Fruit fly (Drosophila melanogaster) whole organism, embryonic: ENCODE results near the gene CG2964.

ENCODE experiments used
- B-H1 ChIP-seq: fragments of 200-800 bp; sonication (Bioruptor generic); IDR thresholded peaks from 3 replicates; pipeline ENCODE4 v1.3.6; 2022; ENCODE audit warnings: missing biosample characterization, missing genetic modification characterization
- Blimp-1 ChIP-seq: fragments of 200-800 bp; sonication (Bioruptor generic); optimal IDR thresholded peaks from 3 replicates; lab custom pipeline; 2018; ENCODE audit warnings: missing biosample characterization, missing genetic modification characterization, mild to moderate bottlenecking, moderate library complexity, missing genetic modification reagents
- Bteb2 ChIP-seq: fragments of 200-800 bp; sonication (Bioruptor generic); optimal IDR thresholded peaks from 2 replicates; lab custom pipeline; 2016; ENCODE audit warnings: missing biosample characterization, missing genetic modification characterization
- CG11560 ChIP-seq: fragments of 200-800 bp; sonication (Bioruptor generic); IDR thresholded peaks from 3 replicates; pipeline ENCODE4 v1.3.6; 2022; ENCODE audit warnings: missing biosample characterization, missing genetic modification characterization
- CG12942 ChIP-seq: fragments of 200-800 bp; sonication (Bioruptor generic); optimal IDR thresholded peaks from 3 replicates; lab custom pipeline; 2016; ENCODE audit warnings: missing biosample characterization, missing genetic modification characterization
- CG13775 ChIP-seq: fragments of 200-800 bp; sonication (Bioruptor generic); optimal IDR thresholded peaks from 3 replicates; lab custom pipeline; 2017; ENCODE audit warnings: missing biosample characterization, mild to moderate bottlenecking, missing genetic modification characterization
- CG14965 ChIP-seq: fragments of 200-800 bp; sonication (Bioruptor generic); optimal IDR thresholded peaks from 2 replicates; lab custom pipeline; 2016; ENCODE audit warnings: missing biosample characterization, missing genetic modification characterization, borderline replicate concordance
- CG17802 ChIP-seq: fragments of 200-800 bp; sonication (Bioruptor generic); optimal IDR thresholded peaks from 2 replicates; lab custom pipeline; 2018; ENCODE audit warnings: missing biosample characterization, mild to moderate bottlenecking, missing genetic modification characterization, moderate library complexity
- CG17829 ChIP-seq: fragments of 200-800 bp; optimal IDR thresholded peaks from 2 replicates; lab custom pipeline; 2019; ENCODE audit warnings: missing biosample characterization, mild to moderate bottlenecking, missing genetic modification characterization, moderate library complexity
- CG3065 ChIP-seq: fragments of 200-800 bp; sonication (Bioruptor generic); optimal IDR thresholded peaks from 2 replicates; lab custom pipeline; 2016; ENCODE audit warnings: missing biosample characterization, missing genetic modification characterization
- CG31224 ChIP-seq: fragments of 200-800 bp; sonication (Bioruptor generic); IDR thresholded peaks from 2 replicates; pipeline ENCODE4 v1.3.6; 2022; ENCODE audit warnings: missing biosample characterization, missing genetic modification characterization
- CG33213 ChIP-seq: fragments of 200-800 bp; sonication (Bioruptor generic); optimal IDR thresholded peaks from 3 replicates; lab custom pipeline; 2016; ENCODE audit warnings: missing biosample characterization, missing genetic modification characterization
- CG34376 ChIP-seq: fragments of 200-800 bp; sonication (Bioruptor generic); optimal IDR thresholded peaks from 2 replicates; lab custom pipeline; 2018; ENCODE audit warnings: missing biosample characterization, mild to moderate bottlenecking, missing genetic modification characterization
- CG4360 ChIP-seq: fragments of 200-800 bp; sonication (Bioruptor generic); IDR thresholded peaks from 2 replicates; pipeline ENCODE4 v1.3.6; 2022; ENCODE audit warnings: missing biosample characterization, missing genetic modification characterization
- CG5180 ChIP-seq: fragments of 200-800 bp; sonication (Bioruptor generic); optimal IDR thresholded peaks from 3 replicates; lab custom pipeline; 2017; ENCODE audit warnings: missing biosample characterization, missing genetic modification characterization, mild to moderate bottlenecking, moderate library complexity, missing genetic modification reagents
- CG6175 ChIP-seq: fragments of 200-800 bp; sonication (Bioruptor generic); IDR thresholded peaks from 3 replicates; pipeline ENCODE4 v1.3.6; 2022; ENCODE audit warnings: missing biosample characterization, missing genetic modification characterization
- CG6689 ChIP-seq: fragments of 200-800 bp; sonication (Bioruptor generic); IDR thresholded peaks from 2 replicates; pipeline ENCODE4 v1.3.6; 2022; ENCODE audit warnings: missing biosample characterization, missing genetic modification characterization
- CG8388 ChIP-seq: fragments of 200-800 bp; sonication (Bioruptor generic); optimal IDR thresholded peaks from 2 replicates; lab custom pipeline; 2019; ENCODE audit warnings: missing biosample characterization, mild to moderate bottlenecking, missing genetic modification characterization, moderate library complexity
- CG8924 ChIP-seq: fragments of 200-800 bp; optimal IDR thresholded peaks from 3 replicates; lab custom pipeline; 2019; ENCODE audit warnings: missing biosample characterization, mild to moderate bottlenecking, missing genetic modification characterization, moderate library complexity
- CG8944 ChIP-seq: fragments of 200-800 bp; sonication (Bioruptor generic); optimal IDR thresholded peaks from 3 replicates; lab custom pipeline; 2016; ENCODE audit warnings: missing biosample characterization, missing genetic modification characterization
- CG9817 ChIP-seq: fragments of 200-800 bp; sonication (Bioruptor generic); optimal IDR thresholded peaks from 2 replicates; lab custom pipeline; 2018; ENCODE audit warnings: missing biosample characterization, mild to moderate bottlenecking, missing genetic modification characterization, moderate library complexity
- Dbx ChIP-seq: fragments of 200-800 bp; sonication (Bioruptor generic); IDR thresholded peaks from 3 replicates; pipeline ENCODE4 v1.3.6; 2022; ENCODE audit warnings: missing biosample characterization, missing genetic modification characterization
- Dp ChIP-seq: fragments of 200-800 bp; sonication (Bioruptor generic); optimal IDR thresholded peaks from 2 replicates; lab custom pipeline; 2018; ENCODE audit warnings: missing biosample characterization, mild to moderate bottlenecking, missing genetic modification characterization, moderate library complexity
- H15 ChIP-seq: fragments of 200-800 bp; sonication (Bioruptor generic); IDR thresholded peaks from 3 replicates; pipeline ENCODE4 v1.3.6; 2022; ENCODE audit warnings: missing biosample characterization, missing genetic modification characterization
- Hr51 ChIP-seq, 2 experiments: fragments of 200-800 bp; sonication (Bioruptor generic); optimal IDR thresholded peaks; 2 replicates in 1 of 2; 3 replicates in 1 of 2; lab custom pipeline; 2016 to 2018; ENCODE audit warnings: missing biosample characterization in 2 of 2, missing genetic modification characterization in 2 of 2, mild to moderate bottlenecking in 1 of 2, moderate library complexity in 1 of 2
- Jarid2 ChIP-seq: fragments of 200-800 bp; sonication (Bioruptor generic); optimal IDR thresholded peaks from 3 replicates; lab custom pipeline; 2017; ENCODE audit warnings: mild to moderate bottlenecking, missing biosample characterization, missing genetic modification reagents, missing genetic modification characterization
- Mes4 ChIP-seq: fragments of 200-800 bp; sonication (Bioruptor generic); optimal IDR thresholded peaks from 2 replicates; lab custom pipeline; 2016; ENCODE audit warnings: missing biosample characterization, missing genetic modification characterization
- NC2α ChIP-seq: fragments of 200-800 bp; sonication (Bioruptor generic); optimal IDR thresholded peaks from 2 replicates; lab custom pipeline; 2016; ENCODE audit warnings: missing biosample characterization, missing genetic modification characterization
- NfI ChIP-seq: fragments of 200-800 bp; sonication (Bioruptor generic); optimal IDR thresholded peaks from 3 replicates; lab custom pipeline; 2018; ENCODE audit warnings: missing biosample characterization, mild to moderate bottlenecking, missing genetic modification characterization, moderate library complexity
- Sin3A ChIP-seq: fragments of >200 bp; optimal IDR thresholded peaks from 2 replicates; lab custom pipeline; 2018
- Sox100B ChIP-seq: fragments of 200-800 bp; sonication (Bioruptor generic); optimal IDR thresholded peaks from 3 replicates; lab custom pipeline; 2018; ENCODE audit warnings: missing biosample characterization, mild to moderate bottlenecking, missing genetic modification characterization
- TFAM ChIP-seq: fragments of 200-800 bp; sonication (Bioruptor generic); optimal IDR thresholded peaks from 2 replicates; lab custom pipeline; 2017; ENCODE audit warnings: missing biosample characterization, missing genetic modification characterization, inconsistent platforms
- bowl ChIP-seq: fragments of 200-800 bp; sonication (Bioruptor generic); IDR thresholded peaks from 2 replicates; pipeline ENCODE4 v1.3.6; 2022; ENCODE audit warnings: missing biosample characterization, missing genetic modification characterization
- cad ChIP-seq: fragments of >200 bp; optimal IDR thresholded peaks from 2 replicates; lab custom pipeline; 2017; ENCODE audit warnings: missing biosample characterization, missing genetic modification characterization
- croc ChIP-seq: fragments of 200-800 bp; sonication (Bioruptor generic); conservative IDR thresholded peaks from 3 replicates; pipeline ENCODE4 v1.3.6; 2022; ENCODE audit warnings: missing biosample characterization, missing genetic modification characterization
- dysf ChIP-seq: fragments of 200-800 bp; sonication (Bioruptor generic); IDR thresholded peaks from 3 replicates; pipeline ENCODE4 v1.3.6; 2022; ENCODE audit warnings: missing biosample characterization, missing genetic modification characterization
- eve ChIP-seq, 2 experiments: fragments of >200 bp; optimal IDR thresholded peaks; 2 replicates each; lab custom pipeline; 2017; ENCODE audit warnings: missing biosample characterization in 2 of 2, missing genetic modification characterization in 2 of 2
- ewg ChIP-seq: fragments of 200-800 bp; sonication (Bioruptor generic); optimal IDR thresholded peaks from 3 replicates; lab custom pipeline; 2017; ENCODE audit warnings: mild to moderate bottlenecking, missing biosample characterization, missing genetic modification reagents, missing genetic modification characterization
- fd102C ChIP-seq: fragments of 200-800 bp; sonication (Bioruptor generic); optimal IDR thresholded peaks from 2 replicates; lab custom pipeline; 2018; ENCODE audit warnings: missing biosample characterization, mild to moderate bottlenecking, missing genetic modification characterization, moderate library complexity
- gro ChIP-seq: fragments of 200-800 bp; sonication (Bioruptor generic); optimal IDR thresholded peaks from 2 replicates; lab custom pipeline; 2016; ENCODE audit warnings: missing biosample characterization, missing genetic modification characterization
- gsb ChIP-seq: fragments of 200-800 bp; sonication (Bioruptor generic); IDR thresholded peaks from 2 replicates; pipeline ENCODE4 v1.3.6; 2022; ENCODE audit warnings: missing biosample characterization, missing genetic modification characterization
- hbn ChIP-seq: fragments of 200-800 bp; sonication (Bioruptor generic); IDR thresholded peaks from 2 replicates; pipeline ENCODE4 v1.3.6; 2022; ENCODE audit warnings: missing biosample characterization, missing genetic modification characterization; ENCODE audit not compliant: partially characterized antibody
- klu ChIP-seq: fragments of 200-800 bp; sonication (Bioruptor generic); IDR thresholded peaks from 2 replicates; pipeline ENCODE4 v1.3.6; 2022; ENCODE audit warnings: missing biosample characterization, missing genetic modification characterization
- nerfin-2 ChIP-seq: fragments of 200-800 bp; sonication (Bioruptor generic); IDR thresholded peaks from 2 replicates; pipeline ENCODE4 v1.3.6; 2022; ENCODE audit warnings: missing biosample characterization, missing genetic modification characterization; ENCODE audit not compliant: partially characterized antibody
- odd ChIP-seq: fragments of 200-800 bp; sonication (Bioruptor generic); optimal IDR thresholded peaks from 2 replicates; lab custom pipeline; 2017; ENCODE audit warnings: missing biosample characterization, mild to moderate bottlenecking, missing genetic modification characterization
- peb ChIP-seq: fragments of 200-800 bp; sonication (Bioruptor generic); IDR thresholded peaks from 2 replicates; pipeline ENCODE4 v1.3.6; 2022; ENCODE audit warnings: missing biosample characterization, missing genetic modification characterization
- stwl ChIP-seq: fragments of 200-800 bp; sonication (Bioruptor generic); optimal IDR thresholded peaks from 3 replicates; lab custom pipeline; 2018; ENCODE audit warnings: missing biosample characterization, mild to moderate bottlenecking, missing genetic modification characterization, moderate library complexity
- zfh1 ChIP-seq: fragments of 200-800 bp; sonication (Bioruptor generic); IDR thresholded peaks from 3 replicates; pipeline ENCODE4 v1.3.6; 2022; ENCODE audit warnings: missing biosample characterization, missing genetic modification characterization

The CG2964 gene

DNA sequence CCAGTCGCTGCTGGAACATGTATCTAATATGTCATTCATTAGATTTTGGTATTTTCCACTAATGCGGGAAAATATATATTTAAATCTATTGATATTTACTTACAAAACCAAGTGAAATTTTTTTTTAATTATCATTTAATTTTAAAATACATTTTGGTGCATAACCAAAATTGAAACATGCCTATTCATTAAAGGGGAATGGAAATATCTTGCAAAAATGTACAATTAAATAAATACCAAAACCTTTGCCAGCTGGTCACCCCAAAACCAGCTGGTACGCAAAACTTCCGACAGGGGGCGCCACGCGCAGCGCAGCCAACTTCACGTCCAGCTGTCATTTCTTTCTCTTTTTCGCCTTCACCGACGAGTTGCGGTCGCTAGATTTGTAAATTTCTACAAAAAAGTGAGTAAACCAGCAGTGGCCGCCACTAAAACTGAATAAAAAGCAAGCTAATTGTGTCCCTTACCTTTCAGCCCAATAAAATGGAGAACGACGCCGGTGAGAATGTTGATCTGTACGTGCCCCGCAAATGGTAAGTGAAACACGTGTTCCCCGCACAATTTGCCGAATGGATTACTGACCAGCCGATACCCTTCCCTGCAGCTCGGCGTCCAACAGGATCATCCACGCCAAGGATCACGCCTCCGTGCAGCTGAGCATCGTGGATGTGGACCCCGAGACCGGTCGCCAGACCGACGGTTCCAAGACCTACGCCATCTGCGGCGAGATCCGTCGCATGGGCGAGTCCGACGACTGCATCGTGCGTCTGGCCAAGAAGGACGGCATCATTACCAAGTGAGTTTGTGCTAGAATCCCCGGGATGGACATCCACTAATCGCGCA is 43.8 kb downstream of the CG2964 start, which contains the start of the genes CG3104 and RpS21 (continued):
- TF ChIP-seq nerfin-2 (no peak), H15 (GFP tag; lab: Robert Waterston, UW) (peak; percentile 81), croc (GFP tag; lab: Robert Waterston, UW) (peak; percentile 58), dysf (GFP tag; lab: Robert Waterston, UW) (peak; percentile 84), peb (GFP tag; lab: Robert Waterston, UW) (peak; percentile 45; the same call in 1 of the 2 replicates), Mes4 (peak; percentile 88), Dp (GFP tag; lab: Kevin White, UChicago) (peak; percentile 80), CG9817 (tag; lab: Kevin White, UChicago) (peak; percentile 86), TFAM (GFP tag; lab: Kevin White, UChicago) (peak; percentile 28), Jarid2 (GFP tag; lab: Kevin White, UChicago) (peak; percentile 74), Sin3A (lab: Kevin White, UChicago) (peak; percentile 90), CG11560 (tag; lab: Robert Waterston, UW) (peak; percentile 51; the same call in 2 of the 3 replicates), zfh1 (GFP tag; lab: Robert Waterston, UW) (peak; percentile 93), CG6689 (peak; percentile 62), Dbx (GFP tag; lab: Robert Waterston, UW) (peak; percentile 95), odd (GFP tag; lab: Kevin White, UChicago) (peak; percentile 80), eve (GFP tag; optimal IDR thresholded peaks at IDR 0.05; lab: Kevin White, UChicago) (peak in 1 of 2 experiments; percentile 77), CG31224 (GFP tag; lab: Robert Waterston, UW) (peak; percentile 75), bowl (peak; percentile 72; the same call in 1 of the 2 replicates), CG12942 (peak; percentile 76), fd102C (GFP tag; lab: Kevin White, UChicago) (peak; percentile 62), NC2α (GFP tag; lab: Kevin White, UChicago) (peak; percentile 64), CG5180 (peak; percentile 44), CG4360 (GFP tag; lab: Robert Waterston, UW) (peak; percentile 62), CG13775 (peak; percentile 93), ewg (peak; percentile 83), klu (GFP tag; lab: Robert Waterston, UW) (peak; percentile 72), hbn (GFP tag; lab: Robert Waterston, UW) (no peak), CG34376 (GFP tag; lab: Kevin White, UChicago) (peak; percentile 93), gro (GFP tag; lab: Kevin White, UChicago) (peak; percentile 53), CG8944 (peak; percentile 83), gsb (GFP tag; lab: Robert Waterston, UW) (peak; percentile 81), Hr51 (GFP tag; optimal IDR thresholded peaks at IDR 0.05; lab: Kevin White, UChicago) (peak; percentile 53 to 83), Blimp-1 (GFP tag; lab: Kevin White, UChicago) (peak; percentile 48), B-H1 (GFP tag; lab: Robert Waterston, UW) (peak; percentile 76), CG17802 (peak; percentile 80), CG14965 (no peak), CG8924 (tag; lab: Kevin White, UChicago) (peak; percentile 60), CG33213 (GFP tag; lab: Kevin White, UChicago) (peak; percentile 96), stwl (peak; percentile 79), CG6175 (GFP tag; lab: Robert Waterston, UW) (peak; percentile 87), Sox100B (GFP tag; lab: Kevin White, UChicago) (peak; percentile 81), CG17829 (tag; lab: Kevin White, UChicago) (peak; percentile 82), cad (GFP tag; lab: Kevin White, UChicago) (no peak), Bteb2 (peak; percentile 75), CG3065 (peak; percentile 57), NfI (GFP tag; lab: Kevin White, UChicago) (peak; percentile 93), CG8388 (GFP tag; lab: Kevin White, UChicago) (peak; percentile 55)
